Worm (Caenorhabditis elegans): Measurements from ENCODE around the gene idpb-3.

The idpb-3 gene

ce11 chrII:5083341-5083740, 18.3 kb downstream of the idpb-3 start, which contains the start of gene C04G6.4:
C04G6.4 (minus strand) TSS chrII:5083441.
- no peak for TF ChIP-seq elt-3 (tag; optimal IDR thresholded peaks at IDR 0.05)
- TF ChIP-seq ceh-39 (tag; optimal IDR thresholded peaks at IDR 0.05): no peak
- TF ChIP-seq drap-1 (GFP tag; optimal IDR thresholded peaks at IDR 0.05): no peak
- no peak for TF ChIP-seq ztf-11 (tag; optimal IDR thresholded peaks at IDR 0.05)
- no peak for TF ChIP-seq M03D4.4 (tag; optimal IDR thresholded peaks at IDR 0.05)
- no peak for TF ChIP-seq lin-32 (GFP tag; optimal IDR thresholded peaks at IDR 0.05)
- no peak for TF ChIP-seq hlh-1 (tag; optimal IDR thresholded peaks at IDR 0.05)
- TF ChIP-seq lin-13 (tag; optimal IDR thresholded peaks at IDR 0.05): no peak
- TF ChIP-seq ham-2 (GFP tag; optimal IDR thresholded peaks at IDR 0.05): no peak
- TF ChIP-seq pha-4 (tag; optimal IDR thresholded peaks at IDR 0.05): no peak
- no peak for TF ChIP-seq bed-3 (GFP tag; optimal IDR thresholded peaks at IDR 0.05)
- TF ChIP-seq ces-1 (GFP tag; optimal IDR thresholded peaks at IDR 0.05): no peak
- no peak for TF ChIP-seq flh-1 (GFP tag; optimal IDR thresholded peaks at IDR 0.05)
- no peak for TF ChIP-seq mep-1 (tag; optimal IDR thresholded peaks at IDR 0.05)
- no peak for TF ChIP-seq mls-2 (tag; optimal IDR thresholded peaks at IDR 0.05)
- TF ChIP-seq sem-2 (GFP tag; optimal IDR thresholded peaks at IDR 0.05): no peak
- TF ChIP-seq nhr-2 (tag; optimal IDR thresholded peaks at IDR 0.05): no peak
- TF ChIP-seq elt-1 (tag; optimal IDR thresholded peaks at IDR 0.05; ENCODE audit: borderline replicate concordance, insufficient read depth): no peak
- TF ChIP-seq tbx-8 (GFP tag; optimal IDR thresholded peaks at IDR 0.05): no peak
- no peak for TF ChIP-seq snpc-4 (tag; optimal IDR thresholded peaks at IDR 0.05)

- peak; percentile 70 for TF ChIP-seq nhr-2 (tag; optimal IDR thresholded peaks at IDR 0.05)
- TF ChIP-seq ham-2 (GFP tag; optimal IDR thresholded peaks at IDR 0.05): no peak
- peak; percentile 82 for TF ChIP-seq ceh-39 (tag; optimal IDR thresholded peaks at IDR 0.05)
- peak; percentile 20 for TF ChIP-seq lsy-2 (tag; optimal IDR thresholded peaks at IDR 0.05)
- no peak for TF ChIP-seq cnd-1 (tag; optimal IDR thresholded peaks at IDR 0.05)
- no peak for TF ChIP-seq ceh-43 (GFP tag; optimal IDR thresholded peaks at IDR 0.05)
- peak; percentile 13 for TF ChIP-seq hlh-1 (tag; optimal IDR thresholded peaks at IDR 0.05)
- no peak for TF ChIP-seq lin-32 (GFP tag; optimal IDR thresholded peaks at IDR 0.05)
- TF ChIP-seq nhr-237 (tag; optimal IDR thresholded peaks at IDR 0.05): no peak
- no peak for TF ChIP-seq M03D4.4 (tag; optimal IDR thresholded peaks at IDR 0.05)
- no peak for TF ChIP-seq ztf-11 (tag; optimal IDR thresholded peaks at IDR 0.05)
- no peak for TF ChIP-seq nhr-76 (tag; optimal IDR thresholded peaks at IDR 0.05)
- no peak for TF ChIP-seq bed-3 (GFP tag; optimal IDR thresholded peaks at IDR 0.05)
- no peak for TF ChIP-seq tbx-8 (GFP tag; optimal IDR thresholded peaks at IDR 0.05)
- TF ChIP-seq zip-8 (tag; optimal IDR thresholded peaks at IDR 0.05): no peak
- no peak for TF ChIP-seq sptf-1 (tag; optimal IDR thresholded peaks at IDR 0.05)
- TF ChIP-seq mab-5 (tag; optimal IDR thresholded peaks at IDR 0.05): no peak
- TF ChIP-seq flh-1 (GFP tag; optimal IDR thresholded peaks at IDR 0.05): no peak
- peak; percentile 86 for TF ChIP-seq unc-62 (GFP tag; optimal IDR thresholded peaks at IDR 0.05)
- no peak for TF ChIP-seq elt-3 (tag; optimal IDR thresholded peaks at IDR 0.05)
- peak; percentile 10 for TF ChIP-seq unc-120 (tag; optimal IDR thresholded peaks at IDR 0.05; ENCODE audit: poor library complexity, severe bottlenecking)
- no peak for TF ChIP-seq ceh-83 (GFP tag; optimal IDR thresholded peaks at IDR 0.05)
- no peak for TF ChIP-seq nhr-28 (tag; optimal IDR thresholded peaks at IDR 0.05)
- TF ChIP-seq elt-1 (tag; optimal IDR thresholded peaks at IDR 0.05; ENCODE audit: borderline replicate concordance, insufficient read depth): no peak
- TF ChIP-seq mep-1 (tag; optimal IDR thresholded peaks at IDR 0.05): peak; percentile 64
- no peak for TF ChIP-seq drap-1 (GFP tag; optimal IDR thresholded peaks at IDR 0.05)
- peak; percentile 44 for TF ChIP-seq lin-13 (tag; optimal IDR thresholded peaks at IDR 0.05)
- no peak for TF ChIP-seq unc-39 (tag; optimal IDR thresholded peaks at IDR 0.05)
- TF ChIP-seq pha-4 (tag; optimal IDR thresholded peaks at IDR 0.05): no peak
- no peak for TF ChIP-seq snpc-4 (tag; optimal IDR thresholded peaks at IDR 0.05)
- TF ChIP-seq nhr-12 (tag; optimal IDR thresholded peaks at IDR 0.05): no peak
- peak; percentile 94 for TF ChIP-seq ces-1 (GFP tag; optimal IDR thresholded peaks at IDR 0.05)
- TF ChIP-seq sem-2 (GFP tag; optimal IDR thresholded peaks at IDR 0.05): no peak
- no peak for TF ChIP-seq blmp-1 (tag; optimal IDR thresholded peaks at IDR 0.05)
- TF ChIP-seq mls-2 (tag; optimal IDR thresholded peaks at IDR 0.05): no peak
These were observed 20.3 kb downstream of the idpb-3 start, which contains the start of gene dsh-2 for ce11 chrII:5081124-5081913. dsh-2 (minus strand) TSS chrII:5081174.

- no peak for TF ChIP-seq lsy-2 (tag; optimal IDR thresholded peaks at IDR 0.05)
- TF ChIP-seq unc-62 (GFP tag; optimal IDR thresholded peaks at IDR 0.05): no peak
- no peak for TF ChIP-seq mep-1 (tag; optimal IDR thresholded peaks at IDR 0.05)
- TF ChIP-seq lin-13 (tag; optimal IDR thresholded peaks at IDR 0.05): no peak
- no peak for TF ChIP-seq lin-32 (GFP tag; optimal IDR thresholded peaks at IDR 0.05)
- TF ChIP-seq pha-4 (tag; optimal IDR thresholded peaks at IDR 0.05): no peak
- TF ChIP-seq elt-1 (tag; optimal IDR thresholded peaks at IDR 0.05; ENCODE audit: borderline replicate concordance, insufficient read depth): no peak
- TF ChIP-seq mls-2 (tag; optimal IDR thresholded peaks at IDR 0.05): no peak
- no peak for TF ChIP-seq ces-1 (GFP tag; optimal IDR thresholded peaks at IDR 0.05)
- TF ChIP-seq drap-1 (GFP tag; optimal IDR thresholded peaks at IDR 0.05): no peak
- TF ChIP-seq hlh-1 (tag; optimal IDR thresholded peaks at IDR 0.05): no peak
- no peak for TF ChIP-seq ham-2 (GFP tag; optimal IDR thresholded peaks at IDR 0.05)
- TF ChIP-seq nhr-237 (tag; optimal IDR thresholded peaks at IDR 0.05): no peak
- TF ChIP-seq bed-3 (GFP tag; optimal IDR thresholded peaks at IDR 0.05): no peak
- TF ChIP-seq snpc-4 (tag; optimal IDR thresholded peaks at IDR 0.05): no peak
- no peak for TF ChIP-seq unc-120 (tag; optimal IDR thresholded peaks at IDR 0.05; ENCODE audit: poor library complexity, severe bottlenecking)
- no peak for TF ChIP-seq ceh-39 (tag; optimal IDR thresholded peaks at IDR 0.05)
- no peak for TF ChIP-seq flh-1 (GFP tag; optimal IDR thresholded peaks at IDR 0.05)
These were observed 30.3 kb downstream of the idpb-3 start, which contains the start of gene C27A2.7 for ce11 chrII:5071265-5071664. C27A2.7 (minus strand) TSS chrII:5071365.

Measured in whole organism, mixed stage, embryonic.